Fruit fly (Drosophila melanogaster) Kc167 (cell line): Measurements from ENCODE around the gene 825-Oak.

Experiments
- Myc ChIP-seq: fragments of >200 bp; optimal IDR thresholded peaks from 2 replicates; lab custom pipeline; 2017; ENCODE audit warnings: missing external identifiers
- Sin3A ChIP-seq: fragments of >200 bp; optimal IDR thresholded peaks from 2 replicates; lab custom pipeline; 2018; ENCODE audit warnings: missing external identifiers
- h ChIP-seq: fragments of >200 bp; optimal IDR thresholded peaks from 3 replicates; lab custom pipeline; 2018; ENCODE audit warnings: missing external identifiers
- insv ChIP-seq: fragments of >200 bp; optimal IDR thresholded peaks from 3 replicates; lab custom pipeline; 2018; ENCODE audit warnings: missing external identifiers
- psq ChIP-seq: fragments of >200 bp; optimal IDR thresholded peaks from 2 replicates; lab custom pipeline; 2017; ENCODE audit warnings: missing external identifiers
- ttk ChIP-seq: sonication (Bioruptor generic); optimal IDR thresholded peaks from 2 replicates; lab custom pipeline; 2017; ENCODE audit warnings: missing external identifiers

The 825-Oak gene

DNA sequence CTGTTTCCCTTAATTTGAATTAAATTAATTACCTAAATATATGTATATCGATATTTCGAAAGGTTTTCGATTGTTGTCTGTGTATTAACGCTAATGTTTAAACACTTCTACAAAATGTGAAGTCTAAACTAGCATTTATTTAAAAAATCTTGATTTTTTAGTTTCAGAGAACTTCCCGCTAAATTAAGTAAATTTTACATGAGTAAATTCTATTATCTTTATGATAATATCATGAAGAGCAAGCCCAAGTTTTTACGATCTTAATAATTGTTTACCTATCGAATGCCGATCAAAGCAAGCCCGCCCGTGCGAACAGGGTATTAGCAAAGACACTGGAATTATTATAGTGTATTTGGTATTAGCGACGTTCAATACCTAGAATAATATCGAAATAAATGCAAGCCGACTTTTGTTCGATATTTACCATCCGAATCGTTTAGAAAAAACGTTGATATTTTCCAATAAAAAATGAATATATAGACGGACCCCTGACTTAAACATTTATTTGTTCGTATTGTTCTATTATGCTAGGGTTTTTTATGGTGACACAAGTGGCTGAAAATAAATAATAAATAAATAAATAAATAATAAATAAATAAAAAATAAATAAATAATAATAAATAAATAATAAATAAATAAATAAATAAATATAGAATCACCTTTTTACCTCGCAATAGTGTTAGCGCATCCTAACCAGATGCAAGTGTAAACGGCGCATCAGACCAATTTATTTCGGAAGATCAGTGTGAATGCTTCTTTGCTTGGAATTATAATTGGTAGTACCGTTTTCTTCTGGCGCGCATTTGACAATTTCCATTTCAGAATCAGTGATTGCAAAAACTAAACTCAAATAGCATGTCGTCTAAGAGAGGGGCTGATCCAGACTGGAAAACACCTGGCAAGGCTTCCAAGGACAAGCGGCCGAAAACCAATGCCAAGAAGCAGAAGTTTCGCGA, 25.4 kb downstream of the 825-Oak start, which contains the start of the genes CG33062 and Chd3:
Gene CG33062 (minus strand): TSS at position 51 of the 956 bp plus-strand sequence.
Gene Chd3 (plus strand): TSS at position 780 of the 956 bp plus-strand sequence.
- no peak for TF ChIP-seq insv (lab: Kevin White, UChicago)
- TF ChIP-seq Myc = no peak
- TF ChIP-seq h (lab: Kevin White, UChicago) = no peak
- TF ChIP-seq Sin3A (lab: Kevin White, UChicago) = no peak
- no peak for TF ChIP-seq ttk (lab: Kevin White, UChicago)
- TF ChIP-seq psq (lab: Kevin White, UChicago) = no peak

- TF ChIP-seq Sin3A (lab: Kevin White, UChicago) = no peak
- no peak for TF ChIP-seq psq (lab: Kevin White, UChicago)
- TF ChIP-seq ttk (lab: Kevin White, UChicago) = no peak
- no peak for TF ChIP-seq h (lab: Kevin White, UChicago)
- no peak for TF ChIP-seq insv (lab: Kevin White, UChicago)
- no peak for TF ChIP-seq Myc
Measured at dm6 chr3L:19444092-19444491, 27.9 kb downstream of the 825-Oak start.

DNA sequence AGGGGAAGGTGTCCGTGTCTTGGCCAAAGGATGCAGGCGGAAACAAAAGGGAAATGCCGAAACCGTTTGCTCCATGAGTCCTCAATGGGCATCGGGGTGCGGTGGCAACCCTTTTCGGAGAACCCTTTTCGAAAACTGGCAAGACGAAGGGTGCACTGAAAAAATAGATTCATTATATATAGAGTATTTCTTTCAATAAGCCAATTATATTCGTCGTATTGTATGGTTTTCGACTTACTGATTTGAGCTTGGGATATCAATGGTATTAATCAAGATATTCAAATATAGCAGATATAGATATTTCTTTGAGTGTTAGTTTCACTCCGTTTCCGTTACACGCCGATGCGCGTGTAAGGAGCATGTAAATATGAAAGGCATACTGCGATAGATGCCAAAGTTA, 29.8 kb downstream of the 825-Oak start:
- TF ChIP-seq psq (lab: Kevin White, UChicago) (no peak), Myc (no peak), ttk (lab: Kevin White, UChicago) (no peak), h (lab: Kevin White, UChicago) (no peak), insv (lab: Kevin White, UChicago) (no peak), Sin3A (lab: Kevin White, UChicago) (no peak)
